Fruit fly (Drosophila melanogaster) S2 (cell line): ENCODE measurements around the gene CG10650.

Experiments
- CG8478 ChIP-seq: fragments of >200 bp; optimal IDR thresholded peaks from 2 replicates; lab custom pipeline; 2018
- CTCF ChIP-seq, 2 experiments: fragments of >200 bp; optimal IDR thresholded peaks; 2 replicates each; lab custom pipeline; 2018

DNA sequence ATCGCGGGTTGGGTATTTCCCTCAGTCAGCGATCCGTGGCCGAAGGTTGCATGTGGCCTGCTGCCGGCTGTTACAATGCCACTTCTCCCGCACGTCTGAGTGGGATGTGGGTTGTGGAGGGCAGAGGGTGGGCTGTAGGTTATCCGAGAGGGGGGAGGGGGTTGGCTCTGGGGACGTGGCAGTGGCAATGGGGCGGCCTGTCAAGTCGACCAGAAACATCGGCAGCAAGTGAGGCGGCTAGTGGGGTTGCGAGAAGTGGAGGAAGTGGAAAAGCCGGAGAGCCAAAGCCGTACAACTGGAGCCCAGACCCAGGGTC is 29.0 kb upstream of the CG10650 start:
- no peak for TF ChIP-seq CG8478 (lab: Kevin White, UChicago)
- no peak for TF ChIP-seq CTCF (optimal IDR thresholded peaks at IDR 0.05; lab: Kevin White, UChicago)
